Worm (Caenorhabditis elegans): ENCODE measurements around the gene srx-19.

ce11 chrIV:6878912-6879554, 6.0 kb downstream of the srx-19 start:
- TF ChIP-seq dao-5 (tag; optimal IDR thresholded peaks at IDR 0.05) (no peak), him-1 (tag; optimal IDR thresholded peaks at IDR 0.05) (peak; percentile 70), W03F9.2 (tag; optimal IDR thresholded peaks at IDR 0.05) (no peak)

Measured in whole organism, L4/young adult.